Fruit fly (Drosophila melanogaster) whole organism, pupa: ENCODE results near the gene gcm.

Experiments
- CG10348 ChIP-seq: fragments of 200-800 bp; sonication (Bioruptor generic); IDR thresholded peaks from 2 replicates; pipeline ENCODE4 v1.3.6; 2022; ENCODE audit warnings: missing biosample characterization, missing genetic modification characterization
- CG12605 ChIP-seq: fragments of 200-800 bp; sonication (Bioruptor generic); IDR thresholded peaks from 2 replicates; pipeline ENCODE4 v1.3.6; 2022; ENCODE audit warnings: missing biosample characterization, missing genetic modification characterization
- CG13204 ChIP-seq: fragments of 200-800 bp; sonication (Bioruptor generic); optimal IDR thresholded peaks from 2 replicates; lab custom pipeline; 2018; ENCODE audit warnings: missing biosample characterization, mild to moderate bottlenecking, missing genetic modification characterization, moderate library complexity
- CG14655 ChIP-seq: fragments of 200-800 bp; sonication (Bioruptor generic); optimal IDR thresholded peaks from 3 replicates; lab custom pipeline; 2017; ENCODE audit warnings: mild to moderate bottlenecking, missing biosample characterization, missing genetic modification reagents, missing genetic modification characterization
- CG15710 ChIP-seq: fragments of 200-800 bp; sonication (Bioruptor generic); optimal IDR thresholded peaks from 2 replicates; lab custom pipeline; 2018; ENCODE audit warnings: missing biosample characterization, mild to moderate bottlenecking, missing genetic modification characterization, moderate library complexity
- CG17806 ChIP-seq: fragments of 200-800 bp; sonication (Bioruptor generic); optimal IDR thresholded peaks from 2 replicates; lab custom pipeline; 2018; ENCODE audit warnings: missing biosample characterization, mild to moderate bottlenecking, missing genetic modification characterization, moderate library complexity
- CG32121 ChIP-seq: fragments of 200-800 bp; sonication (Bioruptor generic); IDR thresholded peaks from 2 replicates; pipeline ENCODE4 v1.3.6; 2022; ENCODE audit warnings: missing biosample characterization, missing genetic modification characterization
- CG34367 ChIP-seq: fragments of 200-800 bp; sonication (Bioruptor generic); optimal IDR thresholded peaks from 2 replicates; lab custom pipeline; 2018; ENCODE audit warnings: missing biosample characterization, mild to moderate bottlenecking, missing genetic modification characterization
- CG4496 ChIP-seq: fragments of 200-800 bp; sonication (Bioruptor generic); IDR thresholded peaks from 3 replicates; pipeline ENCODE4 v1.3.6; 2022; ENCODE audit warnings: missing biosample characterization, missing genetic modification characterization
- CG8159 ChIP-seq: fragments of 200-800 bp; sonication (Bioruptor generic); optimal IDR thresholded peaks from 3 replicates; lab custom pipeline; 2018; ENCODE audit warnings: missing biosample characterization, mild to moderate bottlenecking, missing genetic modification characterization, moderate library complexity
- CG8301 ChIP-seq: fragments of 200-800 bp; sonication (Bioruptor generic); optimal IDR thresholded peaks from 2 replicates; lab custom pipeline; 2018; ENCODE audit warnings: missing biosample characterization, mild to moderate bottlenecking, missing genetic modification characterization
- CG9948 ChIP-seq: fragments of 200-800 bp; sonication (Bioruptor generic); optimal IDR thresholded peaks from 2 replicates; lab custom pipeline; 2018; ENCODE audit warnings: missing biosample characterization, mild to moderate bottlenecking, missing genetic modification characterization, moderate library complexity
- D1 ChIP-seq: fragments of 200-800 bp; sonication (Bioruptor generic); optimal IDR thresholded peaks from 2 replicates; lab custom pipeline; 2018; ENCODE audit warnings: missing biosample characterization, mild to moderate bottlenecking, missing genetic modification characterization, moderate library complexity
- EcR ChIP-seq: fragments of 200-800 bp; sonication (Bioruptor generic); optimal IDR thresholded peaks from 3 replicates; lab custom pipeline; 2019; ENCODE audit warnings: missing biosample characterization, missing genetic modification characterization, mild to moderate bottlenecking, moderate library complexity, missing genetic modification reagents
- Ets98B ChIP-seq: fragments of 200-800 bp; sonication (Bioruptor generic); IDR thresholded peaks from 2 replicates; pipeline ENCODE4 v1.3.6; 2022; ENCODE audit warnings: missing biosample characterization, missing genetic modification characterization
- Pif1A ChIP-seq: fragments of 200-800 bp; sonication (Bioruptor generic); optimal IDR thresholded peaks from 3 replicates; lab custom pipeline; 2016; ENCODE audit warnings: missing biosample characterization, missing genetic modification characterization
- Pif1B ChIP-seq: fragments of 200-800 bp; sonication (Bioruptor generic); optimal IDR thresholded peaks from 3 replicates; lab custom pipeline; 2016; ENCODE audit warnings: missing biosample characterization, missing genetic modification characterization
- Snoo ChIP-seq: fragments of 200-800 bp; sonication (Bioruptor generic); optimal IDR thresholded peaks from 3 replicates; lab custom pipeline; 2017; ENCODE audit warnings: missing biosample characterization, mild to moderate bottlenecking, missing genetic modification characterization, inconsistent platforms
- fd96Ca ChIP-seq: fragments of 200-800 bp; sonication (Bioruptor generic); IDR thresholded peaks from 3 replicates; pipeline ENCODE4 v1.3.6; 2022; ENCODE audit warnings: missing biosample characterization, missing genetic modification characterization
- gl ChIP-seq: fragments of 200-800 bp; sonication (Bioruptor generic); optimal IDR thresholded peaks from 2 replicates; lab custom pipeline; 2018; ENCODE audit warnings: missing biosample characterization, mild to moderate bottlenecking, missing genetic modification characterization
- rn ChIP-seq: fragments of 200-800 bp; sonication (Bioruptor generic); IDR thresholded peaks from 2 replicates; pipeline ENCODE4 v1.3.6; 2022; ENCODE audit warnings: missing biosample characterization, missing genetic modification characterization

gcm gene

DNA sequence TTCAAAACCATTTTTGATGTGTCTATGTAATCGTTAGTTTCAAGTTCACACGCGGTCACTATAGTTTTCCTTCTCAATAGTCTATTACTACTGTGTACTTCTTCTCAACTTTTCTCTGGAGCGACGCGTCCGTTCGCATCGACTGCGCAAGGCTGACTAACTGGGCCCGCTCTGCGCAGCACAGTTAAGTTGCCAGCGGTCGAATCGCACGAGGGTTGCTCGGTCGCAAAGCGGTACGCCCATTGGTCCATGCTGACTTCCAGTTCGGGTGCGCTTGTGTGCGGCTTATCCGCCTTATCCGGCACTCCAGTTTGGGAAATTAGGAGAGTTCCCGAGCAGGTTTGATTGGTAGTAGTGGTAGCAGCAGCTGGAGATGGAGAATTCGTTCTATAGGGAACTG lies at the start of gene gcm:
TSS of gene gcm (minus strand) at position 164 of the 400 bp plus-strand sequence.
- TF ChIP-seq D1 (tag; lab: Kevin White, UChicago) (no peak), gl (tag; lab: Kevin White, UChicago) (no peak), CG4496 (GFP tag; lab: Robert Waterston, UW) (no peak), CG13204 (GFP tag; lab: Kevin White, UChicago) (no peak)

DNA sequence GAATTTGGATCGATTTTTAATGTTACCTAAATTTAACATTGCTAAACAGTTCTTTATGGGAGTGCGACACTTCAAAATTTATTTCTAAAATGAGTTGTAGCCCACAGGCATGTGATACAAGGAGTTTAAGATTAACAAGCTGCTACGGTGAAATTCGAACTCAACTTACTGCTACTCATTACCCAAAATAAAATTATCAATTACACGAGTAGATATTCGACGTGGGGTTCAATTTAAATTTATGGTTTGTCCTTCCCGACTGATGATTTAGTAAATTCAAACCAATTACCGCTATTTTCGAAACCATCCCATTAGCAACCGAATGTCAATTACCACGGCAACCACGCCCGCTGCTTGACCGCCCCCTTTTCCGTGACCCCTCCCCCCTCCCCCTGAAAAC lies 43.6 kb upstream of the gcm start, which contains the start of gene CG31882:
TSS of gene CG31882 (minus strand) at position 101 of the 400 bp plus-strand sequence.
- TF ChIP-seq rn (GFP tag; lab: Robert Waterston, UW) = no peak
- TF ChIP-seq EcR (GFP tag; lab: Kevin White, UChicago) = no peak
- TF ChIP-seq fd96Ca (GFP tag; lab: Robert Waterston, UW) = no peak
- no peak for TF ChIP-seq CG4496 (GFP tag; lab: Robert Waterston, UW)
- TF ChIP-seq Snoo (tag; lab: Kevin White, UChicago) = no peak
- no peak for TF ChIP-seq Pif1B (GFP tag; lab: Kevin White, UChicago)
- TF ChIP-seq CG8301 (tag; lab: Kevin White, UChicago) = no peak
- no peak for TF ChIP-seq CG9948
- no peak for TF ChIP-seq CG14655 (GFP tag; lab: Kevin White, UChicago)
- no peak for TF ChIP-seq CG32121 (GFP tag; lab: Robert Waterston, UW)
- TF ChIP-seq CG15710 = no peak
- TF ChIP-seq CG13204 (GFP tag; lab: Kevin White, UChicago) = no peak

dm6 chr2L:9619925-9620324 lies 38.4 kb upstream of the gcm start:
- no peak for TF ChIP-seq CG8301 (tag; lab: Kevin White, UChicago)

DNA sequence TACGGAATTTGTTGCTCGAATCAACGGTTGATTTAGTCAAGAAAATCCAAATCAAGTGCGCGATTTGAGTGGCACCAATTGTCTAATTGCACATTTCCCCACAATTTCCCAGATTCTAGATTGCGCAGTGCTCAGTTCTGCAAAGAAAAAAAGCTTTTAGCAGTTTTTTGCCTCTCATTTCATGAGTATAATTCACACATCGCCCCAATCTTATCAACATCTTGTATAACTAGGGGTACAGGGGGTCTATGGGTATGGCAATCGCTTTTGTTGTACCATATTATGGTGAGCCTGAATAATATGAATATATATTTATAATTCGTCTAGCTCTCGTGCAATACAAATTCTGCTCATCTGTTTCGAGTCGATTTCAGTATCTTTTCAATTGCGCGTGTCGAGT lies 37.3 kb upstream of the gcm start:
- TF ChIP-seq CG13204 (GFP tag; lab: Kevin White, UChicago) (no peak), CG8159 (no peak), EcR (GFP tag; lab: Kevin White, UChicago) (no peak), rn (GFP tag; lab: Robert Waterston, UW) (no peak), Pif1A (GFP tag; lab: Kevin White, UChicago) (no peak), CG32121 (GFP tag; lab: Robert Waterston, UW) (no peak), CG10348 (GFP tag; lab: Robert Waterston, UW) (no peak)

DNA sequence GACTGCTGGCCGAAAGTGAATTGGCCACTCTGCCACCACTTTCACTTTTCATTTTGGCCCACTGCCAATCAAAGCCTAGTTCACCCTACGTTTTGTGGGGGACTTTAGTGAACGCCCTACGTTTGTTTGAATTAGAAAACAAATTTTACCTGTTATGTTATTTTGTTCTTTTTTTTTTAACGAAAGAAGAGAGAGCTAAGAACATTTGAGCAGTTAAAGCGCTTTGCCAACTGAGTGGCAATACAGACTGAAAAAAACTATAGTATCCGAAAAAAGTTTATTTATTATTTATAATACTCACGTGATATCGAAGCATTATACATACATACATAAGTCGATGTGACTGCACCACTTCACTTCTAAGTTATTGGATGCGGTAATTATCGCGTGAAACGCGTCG lies 36.4 kb upstream of the gcm start:
- TF ChIP-seq D1 (tag; lab: Kevin White, UChicago) = no peak
- peak; percentile 16 for TF ChIP-seq CG8301 (tag; lab: Kevin White, UChicago)
- no peak for TF ChIP-seq Pif1B (GFP tag; lab: Kevin White, UChicago)
- no peak for TF ChIP-seq CG15710
- 0 out of 3 replicates have a peak, but pooled peaks have one; percentile 45 for TF ChIP-seq fd96Ca (GFP tag; lab: Robert Waterston, UW)
- no peak for TF ChIP-seq CG17806
- TF ChIP-seq CG4496 (GFP tag; lab: Robert Waterston, UW) = peak; percentile 51; the same call in 1 of the 3 replicates
- TF ChIP-seq CG34367 (tag; lab: Kevin White, UChicago) = no peak
- no peak for TF ChIP-seq CG10348 (GFP tag; lab: Robert Waterston, UW)
- no peak for TF ChIP-seq Snoo (tag; lab: Kevin White, UChicago)
- no peak for TF ChIP-seq EcR (GFP tag; lab: Kevin White, UChicago)
- TF ChIP-seq Pif1A (GFP tag; lab: Kevin White, UChicago) = peak; percentile 9
- no peak for TF ChIP-seq CG12605 (GFP tag; lab: Robert Waterston, UW)
- TF ChIP-seq CG14655 (GFP tag; lab: Kevin White, UChicago) = peak; percentile 30
- no peak for TF ChIP-seq CG13204 (GFP tag; lab: Kevin White, UChicago)
- TF ChIP-seq gl (tag; lab: Kevin White, UChicago) = no peak
- TF ChIP-seq rn (GFP tag; lab: Robert Waterston, UW) = no peak
- TF ChIP-seq CG8159 = no peak
- TF ChIP-seq CG32121 (GFP tag; lab: Robert Waterston, UW) = peak; percentile 33; the same call in 1 of the 2 replicates
- TF ChIP-seq CG9948 = no peak
- TF ChIP-seq Ets98B (GFP tag; lab: Robert Waterston, UW) = peak; percentile 56

DNA sequence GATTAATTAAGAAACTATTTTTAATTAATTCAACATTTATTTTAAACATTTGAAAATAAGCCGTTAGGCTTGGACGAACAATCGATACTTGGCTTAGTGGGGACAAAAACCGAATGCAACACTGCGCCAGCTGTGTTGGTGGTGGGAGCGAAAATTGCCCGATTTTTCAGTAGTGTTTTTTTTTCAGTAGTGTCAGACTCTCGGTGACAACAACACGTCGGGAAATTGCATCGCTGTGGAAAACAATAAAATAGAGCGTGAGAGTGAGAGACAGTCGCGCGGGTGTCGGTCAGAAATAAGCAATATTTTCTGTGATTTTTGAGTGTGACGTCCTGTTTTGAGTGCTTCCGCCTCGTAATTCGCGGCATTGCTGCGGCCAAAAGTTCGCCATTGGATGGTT lies 35.1 kb upstream of the gcm start:
- TF ChIP-seq CG32121 (GFP tag; lab: Robert Waterston, UW) (peak; percentile 69), Pif1A (GFP tag; lab: Kevin White, UChicago) (no peak), CG17806 (no peak), EcR (GFP tag; lab: Kevin White, UChicago) (no peak), CG8159 (no peak), CG14655 (GFP tag; lab: Kevin White, UChicago) (no peak), CG12605 (GFP tag; lab: Robert Waterston, UW) (peak; percentile 69), Snoo (tag; lab: Kevin White, UChicago) (peak; percentile 40), D1 (tag; lab: Kevin White, UChicago) (peak; percentile 20), fd96Ca (GFP tag; lab: Robert Waterston, UW) (peak; percentile 35; the same call in 1 of the 3 replicates), CG15710 (peak; percentile 0), CG8301 (tag; lab: Kevin White, UChicago) (no peak), Pif1B (GFP tag; lab: Kevin White, UChicago) (peak; percentile 26), CG4496 (GFP tag; lab: Robert Waterston, UW) (peak; percentile 72; the same call in 2 of the 3 replicates), gl (tag; lab: Kevin White, UChicago) (no peak), CG34367 (tag; lab: Kevin White, UChicago) (peak; percentile 17), CG9948 (no peak), Ets98B (GFP tag; lab: Robert Waterston, UW) (peak; percentile 76)
